Worm (Caenorhabditis elegans): ENCODE results near the gene srw-130.

The srw-130 gene

DNA sequence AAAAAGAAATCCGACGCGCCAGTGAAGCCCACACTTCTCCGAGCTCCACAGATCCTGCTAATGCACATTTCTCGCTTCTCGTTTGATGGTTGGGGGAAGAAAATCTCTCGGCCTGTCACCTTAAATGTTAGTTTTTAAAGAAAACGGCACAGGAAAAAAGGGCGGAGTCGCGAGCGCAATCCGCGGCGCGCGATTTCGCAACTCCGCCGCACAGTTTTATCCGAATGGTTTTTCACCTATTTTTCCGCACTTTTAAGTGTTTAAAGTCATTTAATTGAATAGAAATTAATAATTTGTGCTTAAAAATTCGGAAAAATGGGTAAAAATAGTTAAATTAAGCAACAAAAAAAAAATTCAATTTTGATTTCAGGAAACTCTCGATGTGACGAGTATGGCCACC is 38.9 kb upstream of the srw-130 start:
- TF ChIP-seq cnd-1 (tag; optimal IDR thresholded peaks at IDR 0.05) (peak; percentile 31), ceh-43 (GFP tag; optimal IDR thresholded peaks at IDR 0.05) (peak; percentile 82), nhr-12 (tag; optimal IDR thresholded peaks at IDR 0.05) (no peak), lsy-2 (tag; optimal IDR thresholded peaks at IDR 0.05) (no peak), hlh-1 (tag; optimal IDR thresholded peaks at IDR 0.05) (peak; percentile 27), ztf-11 (tag; optimal IDR thresholded peaks at IDR 0.05) (no peak), lin-13 (tag; optimal IDR thresholded peaks at IDR 0.05) (no peak), nhr-237 (tag; optimal IDR thresholded peaks at IDR 0.05) (no peak), ceh-39 (tag; optimal IDR thresholded peaks at IDR 0.05) (no peak), snpc-4 (tag; optimal IDR thresholded peaks at IDR 0.05) (no peak), mab-5 (tag; optimal IDR thresholded peaks at IDR 0.05) (no peak), lin-32 (GFP tag; optimal IDR thresholded peaks at IDR 0.05) (no peak), unc-120 (tag; optimal IDR thresholded peaks at IDR 0.05; ENCODE audit: poor library complexity, severe bottlenecking) (peak; percentile 28), unc-39 (tag; optimal IDR thresholded peaks at IDR 0.05) (no peak), nhr-2 (tag; optimal IDR thresholded peaks at IDR 0.05) (no peak), tbx-8 (GFP tag; optimal IDR thresholded peaks at IDR 0.05) (peak; percentile 1), elt-3 (tag; optimal IDR thresholded peaks at IDR 0.05) (no peak), ham-2 (GFP tag; optimal IDR thresholded peaks at IDR 0.05) (no peak), flh-1 (GFP tag; optimal IDR thresholded peaks at IDR 0.05) (peak; percentile 33), M03D4.4 (tag; optimal IDR thresholded peaks at IDR 0.05) (peak; percentile 80), drap-1 (GFP tag; optimal IDR thresholded peaks at IDR 0.05) (peak; percentile 42), mls-2 (tag; optimal IDR thresholded peaks at IDR 0.05) (peak; percentile 74), sem-2 (GFP tag; optimal IDR thresholded peaks at IDR 0.05) (peak; percentile 28), mep-1 (tag; optimal IDR thresholded peaks at IDR 0.05) (no peak), ceh-83 (GFP tag; optimal IDR thresholded peaks at IDR 0.05) (peak; percentile 69), elt-1 (tag; optimal IDR thresholded peaks at IDR 0.05; ENCODE audit: borderline replicate concordance, insufficient read depth) (no peak), ces-1 (GFP tag; optimal IDR thresholded peaks at IDR 0.05) (no peak), bed-3 (GFP tag; optimal IDR thresholded peaks at IDR 0.05) (peak; percentile 40), nhr-28 (tag; optimal IDR thresholded peaks at IDR 0.05) (no peak), unc-62 (GFP tag; optimal IDR thresholded peaks at IDR 0.05) (no peak), sptf-1 (tag; optimal IDR thresholded peaks at IDR 0.05) (peak; percentile 86), blmp-1 (tag; optimal IDR thresholded peaks at IDR 0.05) (no peak), zip-8 (tag; optimal IDR thresholded peaks at IDR 0.05) (no peak), pha-4 (tag; optimal IDR thresholded peaks at IDR 0.05) (no peak), nhr-76 (tag; optimal IDR thresholded peaks at IDR 0.05) (no peak)

DNA sequence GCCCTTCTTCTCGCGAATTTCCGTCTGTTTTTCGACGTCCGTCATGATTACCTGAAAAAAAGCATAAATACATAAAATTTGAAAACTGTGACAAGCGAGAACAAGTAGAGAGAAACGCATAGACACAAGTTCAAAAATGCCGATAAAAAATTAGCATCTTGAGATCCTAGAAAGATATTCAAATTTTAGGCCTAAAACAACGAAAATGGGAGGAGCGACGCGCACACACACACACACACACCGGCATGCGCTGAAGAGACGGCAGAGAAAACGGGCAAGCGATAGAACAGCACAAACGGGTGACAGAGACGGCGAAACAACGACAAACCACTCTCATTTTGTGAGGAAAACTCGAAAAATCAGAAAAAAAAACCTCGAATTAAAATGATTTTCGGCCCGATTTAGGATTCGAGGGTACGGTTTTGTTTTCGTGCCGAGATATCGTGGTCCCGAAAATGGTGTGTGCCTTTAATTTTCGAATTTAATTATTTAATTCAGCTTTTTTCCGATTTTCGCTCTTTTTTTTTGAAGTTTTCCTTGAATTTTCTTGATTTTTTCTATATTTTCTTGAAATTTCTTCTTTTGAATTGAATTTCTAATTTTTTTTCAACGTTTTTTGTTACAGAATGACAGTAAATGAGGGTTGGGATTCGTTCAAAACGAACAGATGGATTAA is 37.5 kb upstream of the srw-130 start, which contains the start of the genes rpl-11.1 and T22F3.2:
Gene rpl-11.1 (minus strand): TSS at position 51 of the 676 bp plus-strand sequence.
Gene T22F3.2 (plus strand): TSS at position 626 of the 676 bp plus-strand sequence.
- TF ChIP-seq ceh-39 (tag; optimal IDR thresholded peaks at IDR 0.05) (no peak), sem-2 (GFP tag; optimal IDR thresholded peaks at IDR 0.05) (no peak), drap-1 (GFP tag; optimal IDR thresholded peaks at IDR 0.05) (no peak), lsy-2 (tag; optimal IDR thresholded peaks at IDR 0.05) (no peak), sptf-1 (tag; optimal IDR thresholded peaks at IDR 0.05) (no peak), hlh-1 (tag; optimal IDR thresholded peaks at IDR 0.05) (no peak), mab-5 (tag; optimal IDR thresholded peaks at IDR 0.05) (no peak), cnd-1 (tag; optimal IDR thresholded peaks at IDR 0.05) (no peak), blmp-1 (tag; optimal IDR thresholded peaks at IDR 0.05) (no peak), pha-4 (tag; optimal IDR thresholded peaks at IDR 0.05) (no peak), ztf-11 (tag; optimal IDR thresholded peaks at IDR 0.05) (no peak), elt-3 (tag; optimal IDR thresholded peaks at IDR 0.05) (no peak), unc-120 (tag; optimal IDR thresholded peaks at IDR 0.05; ENCODE audit: poor library complexity, severe bottlenecking) (no peak), nhr-12 (tag; optimal IDR thresholded peaks at IDR 0.05) (no peak), mls-2 (tag; optimal IDR thresholded peaks at IDR 0.05) (no peak)

ce11 chrV:3585011-3585410 is 36.3 kb upstream of the srw-130 start:
- TF ChIP-seq unc-62 (GFP tag; optimal IDR thresholded peaks at IDR 0.05) = no peak
- no peak for TF ChIP-seq hlh-1 (tag; optimal IDR thresholded peaks at IDR 0.05)
- TF ChIP-seq nhr-28 (tag; optimal IDR thresholded peaks at IDR 0.05) = no peak
- no peak for TF ChIP-seq mab-5 (tag; optimal IDR thresholded peaks at IDR 0.05)
- TF ChIP-seq mls-2 (tag; optimal IDR thresholded peaks at IDR 0.05) = no peak
- no peak for TF ChIP-seq ham-2 (GFP tag; optimal IDR thresholded peaks at IDR 0.05)
- TF ChIP-seq lsy-2 (tag; optimal IDR thresholded peaks at IDR 0.05) = no peak
- TF ChIP-seq elt-1 (tag; optimal IDR thresholded peaks at IDR 0.05; ENCODE audit: borderline replicate concordance, insufficient read depth) = no peak
- no peak for TF ChIP-seq nhr-237 (tag; optimal IDR thresholded peaks at IDR 0.05)
- TF ChIP-seq pha-4 (tag; optimal IDR thresholded peaks at IDR 0.05) = no peak
- no peak for TF ChIP-seq bed-3 (GFP tag; optimal IDR thresholded peaks at IDR 0.05)
- TF ChIP-seq flh-1 (GFP tag; optimal IDR thresholded peaks at IDR 0.05) = no peak
- no peak for TF ChIP-seq ceh-83 (GFP tag; optimal IDR thresholded peaks at IDR 0.05)
